Fruit fly (Drosophila melanogaster) whole organism, adult: ENCODE results near the gene SkpC.

Source experiments
- CG11617 ChIP-seq: fragments of 200-800 bp; sonication (Bioruptor generic); optimal IDR thresholded peaks from 2 replicates; lab custom pipeline; 2017; ENCODE audit warnings: mild to moderate bottlenecking, missing biosample characterization, missing genetic modification reagents, missing genetic modification characterization
- CG12768 ChIP-seq: fragments of 200-800 bp; sonication (Bioruptor generic); optimal IDR thresholded peaks from 2 replicates; lab custom pipeline; 2017; ENCODE audit warnings: missing biosample characterization, missing genetic modification characterization, mild to moderate bottlenecking, moderate library complexity, missing genetic modification reagents
- CG14711 ChIP-seq: fragments of 200-800 bp; sonication (Bioruptor generic); optimal IDR thresholded peaks from 2 replicates; lab custom pipeline; 2018; ENCODE audit warnings: missing biosample characterization, mild to moderate bottlenecking, missing genetic modification characterization, moderate library complexity
- CG1620 ChIP-seq: fragments of 200-800 bp; sonication (Bioruptor generic); optimal IDR thresholded peaks from 2 replicates; lab custom pipeline; 2016; ENCODE audit warnings: missing biosample characterization, missing genetic modification characterization
- CG33017 ChIP-seq: fragments of 200-800 bp; sonication (Bioruptor generic); optimal IDR thresholded peaks from 2 replicates; lab custom pipeline; 2018; ENCODE audit warnings: missing biosample characterization, mild to moderate bottlenecking, missing genetic modification characterization, moderate library complexity
- CG5204 ChIP-seq: fragments of 200-800 bp; sonication (Bioruptor generic); optimal IDR thresholded peaks from 2 replicates; lab custom pipeline; 2016; ENCODE audit warnings: missing biosample characterization, missing genetic modification characterization
- CG7045 ChIP-seq: fragments of 200-800 bp; sonication (Bioruptor generic); optimal IDR thresholded peaks from 2 replicates; lab custom pipeline; 2017; ENCODE audit warnings: missing biosample characterization, mild to moderate bottlenecking, missing genetic modification characterization
- CG7101 ChIP-seq: fragments of 200-800 bp; sonication (Bioruptor generic); optimal IDR thresholded peaks from 2 replicates; lab custom pipeline; 2018; ENCODE audit warnings: missing biosample characterization, mild to moderate bottlenecking, missing genetic modification characterization, moderate library complexity
- Clk ChIP-seq: fragments of 200-800 bp; sonication (Bioruptor generic); optimal IDR thresholded peaks from 2 replicates; lab custom pipeline; 2017; ENCODE audit warnings: missing biosample characterization, missing genetic modification characterization
- Crg-1 ChIP-seq: fragments of 200-800 bp; sonication (Bioruptor generic); optimal IDR thresholded peaks from 2 replicates; lab custom pipeline; 2016; ENCODE audit warnings: missing biosample characterization, missing genetic modification characterization
- Hr96 ChIP-seq: fragments of 200-800 bp; sonication (Bioruptor generic); optimal IDR thresholded peaks from 2 replicates; lab custom pipeline; 2016; ENCODE audit warnings: missing biosample characterization, missing genetic modification characterization
- Mnt ChIP-seq: fragments of 200-800 bp; sonication (Bioruptor generic); optimal IDR thresholded peaks from 2 replicates; lab custom pipeline; 2016; ENCODE audit warnings: missing biosample characterization, mild to moderate bottlenecking, missing genetic modification characterization
- bab1 ChIP-seq: fragments of 200-800 bp; sonication (Bioruptor generic); optimal IDR thresholded peaks from 3 replicates; lab custom pipeline; 2019; ENCODE audit warnings: missing biosample characterization, mild to moderate bottlenecking, missing genetic modification characterization, moderate library complexity
- cic ChIP-seq: fragments of 200-800 bp; sonication (Bioruptor generic); optimal IDR thresholded peaks from 2 replicates; lab custom pipeline; 2017; ENCODE audit warnings: missing biosample characterization, mild to moderate bottlenecking, missing genetic modification characterization, moderate library complexity
- cnc ChIP-seq, 2 experiments: fragments of >200 bp; optimal IDR thresholded peaks; 2 replicates each; lab custom pipeline; 2017
- kay ChIP-seq: fragments of 200-800 bp; sonication (Bioruptor generic); peaks from one replicate; lab custom pipeline; 2016; ENCODE audit warnings: missing biosample characterization, missing genetic modification characterization, borderline replicate concordance
- ovo ChIP-seq: fragments of 200-800 bp; sonication (Bioruptor generic); optimal IDR thresholded peaks from 2 replicates; lab custom pipeline; 2016; ENCODE audit warnings: missing biosample characterization, missing genetic modification characterization
- pad ChIP-seq: fragments of 200-800 bp; sonication (Bioruptor generic); optimal IDR thresholded peaks from 3 replicates; lab custom pipeline; 2017; ENCODE audit warnings: missing biosample characterization, missing genetic modification characterization, mild to moderate bottlenecking, moderate library complexity, missing genetic modification reagents
- tj ChIP-seq: fragments of 200-800 bp; sonication (Bioruptor generic); optimal IDR thresholded peaks from 3 replicates; lab custom pipeline; 2017; ENCODE audit warnings: missing biosample characterization, mild to moderate bottlenecking, missing genetic modification characterization, moderate library complexity
- toe ChIP-seq: fragments of 200-800 bp; sonication (Bioruptor generic); optimal IDR thresholded peaks from 2 replicates; lab custom pipeline; 2016; ENCODE audit warnings: missing biosample characterization, missing genetic modification characterization

Gene SkpC

dm6 chrX:19842397-19843261 is 26.8 kb downstream of the SkpC start:
- no peak for TF ChIP-seq ovo (GFP tag; lab: Kevin White, UChicago)
- TF ChIP-seq Mnt (GFP tag; lab: Kevin White, UChicago), result no peak
- TF ChIP-seq cnc (optimal IDR thresholded peaks at IDR 0.05; lab: Kevin White, UChicago), result no peak
- no peak for TF ChIP-seq CG5204 (GFP tag; lab: Kevin White, UChicago)
- TF ChIP-seq CG11617 (GFP tag; lab: Kevin White, UChicago), result no peak
- TF ChIP-seq kay, result no peak
- TF ChIP-seq CG14711 (tag; lab: Kevin White, UChicago), result no peak
- TF ChIP-seq CG33017 (tag; lab: Kevin White, UChicago), result no peak

dm6 chrX:19844010-19844766 is 28.3 kb downstream of the SkpC start:
- no peak for TF ChIP-seq pad (GFP tag; lab: Kevin White, UChicago)
- TF ChIP-seq cic, result no peak
- TF ChIP-seq Mnt (GFP tag; lab: Kevin White, UChicago), result no peak
- TF ChIP-seq CG11617 (GFP tag; lab: Kevin White, UChicago), result no peak
- no peak for TF ChIP-seq Crg-1 (GFP tag; lab: Kevin White, UChicago)
- TF ChIP-seq CG7045 (GFP tag; lab: Kevin White, UChicago), result no peak
- TF ChIP-seq ovo (GFP tag; lab: Kevin White, UChicago), result no peak
- no peak for TF ChIP-seq tj (GFP tag; lab: Kevin White, UChicago)
- TF ChIP-seq CG12768 (GFP tag; lab: Kevin White, UChicago), result no peak
- TF ChIP-seq Clk (GFP tag; lab: Kevin White, UChicago), result no peak
- TF ChIP-seq Hr96 (GFP tag; lab: Kevin White, UChicago), result no peak
- no peak for TF ChIP-seq CG33017 (tag; lab: Kevin White, UChicago)
- no peak for TF ChIP-seq CG5204 (GFP tag; lab: Kevin White, UChicago)
- no peak for TF ChIP-seq toe (GFP tag; lab: Kevin White, UChicago)
- no peak for TF ChIP-seq CG7101 (tag; lab: Kevin White, UChicago)
- no peak for TF ChIP-seq kay
- TF ChIP-seq cnc (optimal IDR thresholded peaks at IDR 0.05; lab: Kevin White, UChicago), result no peak
- no peak for TF ChIP-seq bab1 (GFP tag; lab: Kevin White, UChicago)
- TF ChIP-seq CG1620 (GFP tag; lab: Kevin White, UChicago), result no peak

DNA sequence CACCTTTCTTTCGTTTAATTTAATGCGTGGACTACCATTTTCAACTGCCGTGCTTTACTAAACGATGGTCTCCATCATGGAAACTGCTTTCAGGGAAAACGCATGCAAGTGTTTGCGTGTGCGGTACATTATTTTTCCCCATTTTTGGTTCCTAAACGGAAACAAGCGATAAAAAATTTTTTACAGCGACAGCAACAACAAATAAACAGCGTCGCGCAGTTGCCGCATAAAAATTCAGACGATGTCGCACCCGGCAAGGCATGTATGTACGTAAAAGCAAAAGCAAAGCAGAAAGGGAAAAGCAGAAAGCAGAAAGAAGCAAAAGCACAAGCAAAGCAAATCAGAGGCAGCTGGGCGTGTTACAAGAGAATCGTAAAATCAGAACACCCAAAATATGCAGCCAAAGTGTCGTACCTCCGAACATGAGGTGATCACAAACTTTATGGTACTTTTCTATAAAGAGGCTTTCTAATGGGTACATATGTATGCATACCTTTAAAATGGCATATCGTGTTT is 29.7 kb downstream of the SkpC start:
- TF ChIP-seq bab1 (GFP tag; lab: Kevin White, UChicago) (peak; percentile 61), tj (GFP tag; lab: Kevin White, UChicago) (peak; percentile 0), CG12768 (GFP tag; lab: Kevin White, UChicago) (no peak)

DNA sequence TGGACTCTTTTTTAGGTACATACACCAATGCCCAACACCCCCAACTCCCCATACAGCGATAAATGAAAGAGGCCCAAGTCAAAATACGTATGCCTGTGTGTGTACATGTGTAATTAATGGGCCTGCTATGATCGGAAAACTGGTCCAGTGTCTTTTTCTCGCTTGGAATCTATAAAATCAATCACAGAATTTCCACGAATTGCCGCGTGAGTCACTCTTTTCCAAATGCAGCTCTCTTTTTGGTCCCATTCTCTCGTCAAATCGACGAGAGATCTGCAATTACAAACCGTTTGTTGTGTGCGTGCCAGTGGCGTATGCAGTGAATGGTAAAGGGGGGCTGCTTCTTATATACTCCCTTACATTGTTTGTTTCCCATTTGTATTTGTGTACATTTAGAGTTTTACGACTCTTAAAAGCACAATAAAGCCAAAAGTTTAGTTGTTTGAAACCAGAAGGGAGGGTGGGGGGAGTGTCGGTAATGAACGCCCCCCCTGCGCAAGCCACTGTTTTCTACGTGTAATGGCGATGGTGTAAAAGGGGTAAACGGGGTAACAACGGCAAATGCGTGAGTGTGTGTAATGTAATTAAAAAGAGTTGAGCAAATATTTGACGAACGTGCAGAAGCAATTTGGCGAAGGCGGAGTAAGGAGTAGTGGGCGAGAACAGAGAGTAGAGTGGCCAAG is 31.0 kb downstream of the SkpC start:
- TF ChIP-seq toe (GFP tag; lab: Kevin White, UChicago) (peak; percentile 88), CG7045 (GFP tag; lab: Kevin White, UChicago) (peak; percentile 87), kay (no peak), ovo (GFP tag; lab: Kevin White, UChicago) (peak; percentile 62), Mnt (GFP tag; lab: Kevin White, UChicago) (peak; percentile 65), cic (peak; percentile 7), pad (GFP tag; lab: Kevin White, UChicago) (peak; percentile 99), cnc (optimal IDR thresholded peaks at IDR 0.05; lab: Kevin White, UChicago) (no peak), tj (GFP tag; lab: Kevin White, UChicago) (peak; percentile 57), CG1620 (GFP tag; lab: Kevin White, UChicago) (peak; percentile 83), CG14711 (tag; lab: Kevin White, UChicago) (peak; percentile 78), CG7101 (tag; lab: Kevin White, UChicago) (peak; percentile 78), Hr96 (GFP tag; lab: Kevin White, UChicago) (peak; percentile 87), CG33017 (tag; lab: Kevin White, UChicago) (peak; percentile 78), CG11617 (GFP tag; lab: Kevin White, UChicago) (peak; percentile 71), CG12768 (GFP tag; lab: Kevin White, UChicago) (peak; percentile 82), Clk (GFP tag; lab: Kevin White, UChicago) (peak; percentile 68), CG5204 (GFP tag; lab: Kevin White, UChicago) (peak; percentile 84), Crg-1 (GFP tag; lab: Kevin White, UChicago) (peak; percentile 28), bab1 (GFP tag; lab: Kevin White, UChicago) (peak; percentile 93)

- TF ChIP-seq CG12768 (GFP tag; lab: Kevin White, UChicago) (peak; percentile 16), CG14711 (tag; lab: Kevin White, UChicago) (peak; percentile 26), cic (peak; percentile 18), Mnt (GFP tag; lab: Kevin White, UChicago) (no peak), CG11617 (GFP tag; lab: Kevin White, UChicago) (peak; percentile 39), Crg-1 (GFP tag; lab: Kevin White, UChicago) (no peak), toe (GFP tag; lab: Kevin White, UChicago) (peak; percentile 31), CG7101 (tag; lab: Kevin White, UChicago) (no peak), tj (GFP tag; lab: Kevin White, UChicago) (peak; percentile 55), Hr96 (GFP tag; lab: Kevin White, UChicago) (peak; percentile 46), CG1620 (GFP tag; lab: Kevin White, UChicago) (peak; percentile 52), CG7045 (GFP tag; lab: Kevin White, UChicago) (peak; percentile 30), Clk (GFP tag; lab: Kevin White, UChicago) (no peak), bab1 (GFP tag; lab: Kevin White, UChicago) (peak; percentile 54), pad (GFP tag; lab: Kevin White, UChicago) (peak; percentile 42), ovo (GFP tag; lab: Kevin White, UChicago) (peak; percentile 10), CG5204 (GFP tag; lab: Kevin White, UChicago) (peak; percentile 51)
Measured at dm6 chrX:19848342-19848793, 32.5 kb downstream of the SkpC start.
